Worm (Caenorhabditis elegans) whole organism, midembryonic: Measurements from ENCODE around the gene K02E2.8.

Experiments
- T22C8.4 ChIP-seq: fragments of 200-800 bp; sonication (Bioruptor generic); IDR thresholded peaks from 2 replicates; pipeline ENCODE4 v1.3.6; 2022; ENCODE audit warnings: missing genetic modification characterization, missing compliant biosample characterization
- cog-1 ChIP-seq: sonication (generic microtip); optimal IDR thresholded peaks from 2 replicates; lab custom pipeline; 2016; ENCODE audit warnings: missing genetic modification characterization, missing compliant biosample characterization
- flt-1 ChIP-seq: fragments of 200-800 bp; sonication (Bioruptor generic); IDR thresholded peaks from 2 replicates; pipeline ENCODE4 v1.3.6; 2022; ENCODE audit warnings: missing genetic modification characterization, missing compliant biosample characterization
- klf-2 ChIP-seq: fragments of 200-800 bp; sonication (Bioruptor generic); conservative IDR thresholded peaks from 2 replicates; pipeline ENCODE4 v1.3.6; 2022; ENCODE audit warnings: missing genetic modification reagents, missing genetic modification characterization, missing compliant biosample characterization
- med-1 ChIP-seq: sonication (generic microtip); optimal IDR thresholded peaks from 2 replicates; lab custom pipeline; 2017; ENCODE audit warnings: missing genetic modification characterization, mild to moderate bottlenecking, missing compliant biosample characterization, antibody characterized with exemption, missing genetic modification reagents; ENCODE audit not compliant: insufficient read depth
- ref-1 ChIP-seq: fragments of 200-800 bp; sonication (Bioruptor generic); conservative IDR thresholded peaks from 2 replicates; pipeline ENCODE4 v1.3.6; 2022; ENCODE audit warnings: missing genetic modification reagents, missing genetic modification characterization, missing compliant biosample characterization
- tab-1 ChIP-seq: fragments of 200-800 bp; sonication (Bioruptor generic); IDR thresholded peaks from 2 replicates; pipeline ENCODE4 v1.3.6; 2022; ENCODE audit warnings: missing genetic modification characterization, missing compliant biosample characterization
- ztf-23 ChIP-seq: fragments of 200-800 bp; sonication (Bioruptor generic); IDR thresholded peaks from 2 replicates; pipeline ENCODE4 v1.3.6; 2022; ENCODE audit warnings: missing genetic modification reagents, missing genetic modification characterization, missing compliant biosample characterization
- ztf-29 ChIP-seq: fragments of 200-800 bp; sonication (Bioruptor generic); IDR thresholded peaks from 2 replicates; pipeline ENCODE4 v1.3.6; 2022; ENCODE audit warnings: missing genetic modification reagents, missing genetic modification characterization, missing compliant biosample characterization

- TF ChIP-seq flt-1 (no peak), ztf-29 (no peak), ztf-23 (GFP tag; lab: Robert Waterston, UW) (no peak), T22C8.4 (GFP tag; lab: Robert Waterston, UW) (no peak), tab-1 (no peak), cog-1 (no peak), ref-1 (GFP tag; lab: Robert Waterston, UW) (no peak), med-1 (no peak), klf-2 (GFP tag; lab: Robert Waterston, UW) (no peak)
Observed at ce11 chrV:20347625-20348024, 19.1 kb downstream of the K02E2.8 start.
